ENCODE assay signal across 3 fruit fly cellular contexts in genomic region chr3R:30329851-30330250, dm6.
TF ChIP-seq lines count a peak whose summit lies in the region.

No protein-coding gene starts in this region.

- no peak for TF ChIP-seq CTCF in whole organism, embryonic (GFP tag; optimal IDR thresholded peaks at IDR 0.05; lab: Kevin White, UChicago)

TF ChIP-seq in whole organism, embryonic, 481 proteins besides CTCF, POLR2A, EP300 and RAD21:
- no peak for TF ChIP-seq wek (GFP tag; optimal IDR thresholded peaks at IDR 0.05; lab: Kevin White, UChicago)
- no peak for TF ChIP-seq Max (GFP tag; optimal IDR thresholded peaks at IDR 0.05; lab: Kevin White, UChicago)
- TF ChIP-seq CG16815 (GFP tag; optimal IDR thresholded peaks at IDR 0.05; lab: Kevin White, UChicago), result no peak
- TF ChIP-seq mam (GFP tag; optimal IDR thresholded peaks at IDR 0.05; lab: Kevin White, UChicago), result no peak
- TF ChIP-seq nerfin-1 (tag; optimal IDR thresholded peaks at IDR 0.05; lab: Kevin White, UChicago), result no peak
- TF ChIP-seq bsh (GFP tag; optimal IDR thresholded peaks at IDR 0.05; lab: Kevin White, UChicago), result peak in 1 of 2 experiments; percentile 6
- TF ChIP-seq CG12942 (GFP tag; optimal IDR thresholded peaks at IDR 0.05; lab: Kevin White, UChicago), result no peak
- 0 out of 2 replicates have a peak, but pooled peaks have one; percentile 5 for TF ChIP-seq Dip2 (GFP tag; IDR thresholded peaks at IDR 0.05; lab: Robert Waterston, UW)
- no peak for TF ChIP-seq Xbp1 (GFP tag; optimal IDR thresholded peaks at IDR 0.05; lab: Kevin White, UChicago)

TF ChIP-seq in whole organism, prepupa, 60 proteins besides CTCF, POLR2A, EP300 and RAD21:
- TF ChIP-seq OdsH (GFP tag; optimal IDR thresholded peaks at IDR 0.05; lab: Kevin White, UChicago), result peak; percentile 25
- no peak for TF ChIP-seq Sox15 (GFP tag; optimal IDR thresholded peaks at IDR 0.05; lab: Kevin White, UChicago)
- peak; percentile 17 for TF ChIP-seq CG10631 (GFP tag; optimal IDR thresholded peaks at IDR 0.05; lab: Kevin White, UChicago)
- no peak for TF ChIP-seq CG11762 (GFP tag; optimal IDR thresholded peaks at IDR 0.05; lab: Kevin White, UChicago; ENCODE audit: insufficient read depth)
- peak; percentile 72 for TF ChIP-seq Hr4 (GFP tag; optimal IDR thresholded peaks at IDR 0.05; lab: Kevin White, UChicago)
- TF ChIP-seq acj6 (GFP tag; optimal IDR thresholded peaks at IDR 0.05; lab: Kevin White, UChicago), result peak; percentile 24
- peak; percentile 69 for TF ChIP-seq CG8119 (GFP tag; IDR thresholded peaks at IDR 0.05; lab: Robert Waterston, UW)
- TF ChIP-seq CG9139 (GFP tag; optimal IDR thresholded peaks at IDR 0.05; lab: Kevin White, UChicago), result no peak
- peak; percentile 15 for TF ChIP-seq dac (GFP tag; optimal IDR thresholded peaks at IDR 0.05; lab: Kevin White, UChicago)
- TF ChIP-seq Eip93F (GFP tag; optimal IDR thresholded peaks at IDR 0.05; lab: Kevin White, UChicago), result no peak
- TF ChIP-seq CG32006 (GFP tag; optimal IDR thresholded peaks at IDR 0.05; lab: Kevin White, UChicago), result peak; percentile 71
- TF ChIP-seq pdm3 (GFP tag; optimal IDR thresholded peaks at IDR 0.05; lab: Kevin White, UChicago), result peak; percentile 49
- TF ChIP-seq CG6163 (GFP tag; IDR thresholded peaks at IDR 0.05; lab: Robert Waterston, UW), result 0 out of 3 replicates have a peak, but pooled peaks have one; percentile 17
- TF ChIP-seq vri (GFP tag; optimal IDR thresholded peaks at IDR 0.05; lab: Kevin White, UChicago), result no peak
- peak; percentile 50 for TF ChIP-seq CG4318 (GFP tag; optimal IDR thresholded peaks at IDR 0.05; lab: Kevin White, UChicago)
- TF ChIP-seq Gug (GFP tag; IDR thresholded peaks at IDR 0.05; lab: Robert Waterston, UW), result no peak
- peak; percentile 21; the same call in 1 of the 3 replicates for TF ChIP-seq eg (GFP tag; IDR thresholded peaks at IDR 0.05; lab: Robert Waterston, UW)
- no peak for TF ChIP-seq Met (GFP tag; optimal IDR thresholded peaks at IDR 0.05; lab: Kevin White, UChicago)
- TF ChIP-seq CG15336 (GFP tag; IDR thresholded peaks at IDR 0.05; lab: Robert Waterston, UW), result peak; percentile 65
- peak in 1 of 2 experiments; percentile 41 for TF ChIP-seq salr (GFP tag; optimal IDR thresholded peaks at IDR 0.05; lab: Kevin White, UChicago)
- peak; percentile 23 for TF ChIP-seq Ets96B (tag; optimal IDR thresholded peaks at IDR 0.05; lab: Kevin White, UChicago)
- TF ChIP-seq net (GFP tag; optimal IDR thresholded peaks at IDR 0.05; lab: Kevin White, UChicago), result peak; percentile 27
- TF ChIP-seq CG6854 (GFP tag; optimal IDR thresholded peaks at IDR 0.05; lab: Kevin White, UChicago), result no peak

TF ChIP-seq in whole organism, pupa, 21 proteins besides CTCF, POLR2A, EP300 and RAD21:
- TF ChIP-seq Pif1A (GFP tag; optimal IDR thresholded peaks at IDR 0.05; lab: Kevin White, UChicago) (no peak), CG13204 (GFP tag; optimal IDR thresholded peaks at IDR 0.05; lab: Kevin White, UChicago) (no peak), Ets98B (GFP tag; IDR thresholded peaks at IDR 0.05; lab: Robert Waterston, UW) (no peak), CG8301 (tag; optimal IDR thresholded peaks at IDR 0.05; lab: Kevin White, UChicago) (peak; percentile 6), Pif1B (GFP tag; optimal IDR thresholded peaks at IDR 0.05; lab: Kevin White, UChicago) (no peak), CG34367 (tag; optimal IDR thresholded peaks at IDR 0.05; lab: Kevin White, UChicago) (no peak), CG14655 (GFP tag; optimal IDR thresholded peaks at IDR 0.05; lab: Kevin White, UChicago) (peak; percentile 28), CG12605 (GFP tag; IDR thresholded peaks at IDR 0.05; lab: Robert Waterston, UW) (no peak)
